Fruit fly (Drosophila melanogaster) Kc167 (cell line): ENCODE measurements around the gene Adgf-B.

Source experiments
- Myc ChIP-seq: fragments of >200 bp; optimal IDR thresholded peaks from 2 replicates; lab custom pipeline; 2017; ENCODE audit warnings: missing external identifiers
- Sin3A ChIP-seq: fragments of >200 bp; optimal IDR thresholded peaks from 2 replicates; lab custom pipeline; 2018; ENCODE audit warnings: missing external identifiers
- h ChIP-seq: fragments of >200 bp; optimal IDR thresholded peaks from 3 replicates; lab custom pipeline; 2018; ENCODE audit warnings: missing external identifiers
- psq ChIP-seq: fragments of >200 bp; optimal IDR thresholded peaks from 2 replicates; lab custom pipeline; 2017; ENCODE audit warnings: missing external identifiers
- ttk ChIP-seq: sonication (Bioruptor generic); optimal IDR thresholded peaks from 2 replicates; lab custom pipeline; 2017; ENCODE audit warnings: missing external identifiers

DNA sequence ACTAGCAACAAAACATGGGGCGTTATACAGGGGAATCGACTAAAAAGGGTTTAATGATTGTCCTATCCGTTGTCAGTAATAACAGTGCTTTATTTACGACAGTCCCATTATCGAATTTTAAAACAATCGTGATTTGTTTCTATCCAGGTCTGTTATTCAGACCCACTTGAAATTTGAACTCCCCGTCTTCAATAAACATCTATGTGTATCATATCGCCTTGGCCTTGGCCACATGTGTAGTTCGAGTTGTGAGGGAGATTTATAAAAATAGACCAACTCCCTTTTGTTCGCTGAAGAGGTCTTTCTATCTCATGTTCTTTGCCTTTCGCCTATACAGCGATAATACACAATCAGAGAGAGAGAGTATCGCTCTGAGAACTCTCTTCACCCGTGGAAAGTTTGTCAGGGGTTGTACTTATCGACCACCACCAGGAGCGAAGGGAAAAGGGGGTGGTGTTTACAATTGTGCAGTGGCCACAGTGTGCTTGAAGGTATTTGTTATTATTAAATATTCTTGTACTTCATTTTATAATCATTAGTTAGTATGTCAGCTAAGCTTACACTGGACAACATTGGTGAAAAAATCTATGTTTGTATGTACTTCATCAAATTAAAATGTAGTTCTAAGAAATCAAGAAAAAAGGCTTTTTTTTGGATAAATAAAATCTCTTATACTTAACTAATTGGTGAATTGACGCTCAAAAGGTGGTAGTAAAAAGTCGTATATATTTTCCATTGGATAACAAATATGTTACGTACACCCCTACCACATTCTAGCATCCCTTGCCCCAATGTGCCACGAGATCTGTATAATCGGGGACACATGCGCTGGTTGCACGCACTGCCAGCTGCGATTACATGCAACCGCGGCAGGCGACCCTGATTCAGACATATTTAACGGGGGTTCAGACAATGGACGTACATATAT, 7.0 kb upstream of the Adgf-B start:
- TF ChIP-seq h (no peak), Myc (lab: Kevin White, UChicago) (no peak), psq (lab: Kevin White, UChicago) (no peak), ttk (lab: Kevin White, UChicago) (no peak), Sin3A (lab: Kevin White, UChicago) (no peak)
